Fruit fly (Drosophila melanogaster) whole organism, embryonic: ENCODE results near the gene CG31798.

Experiments used
- BtbVII ChIP-seq: fragments of 200-800 bp; sonication (Bioruptor generic); optimal IDR thresholded peaks from 3 replicates; lab custom pipeline; 2017; ENCODE audit warnings: missing biosample characterization, mild to moderate bottlenecking, missing genetic modification characterization
- CG10979 ChIP-seq: fragments of 200-800 bp; sonication (Bioruptor generic); optimal IDR thresholded peaks from 2 replicates; lab custom pipeline; 2018; ENCODE audit warnings: missing biosample characterization, mild to moderate bottlenecking, missing genetic modification characterization, moderate library complexity
- CG11398 ChIP-seq: fragments of 200-800 bp; sonication (Bioruptor generic); optimal IDR thresholded peaks from 2 replicates; lab custom pipeline; 2016; ENCODE audit warnings: missing biosample characterization, missing genetic modification characterization
- CG11456 ChIP-seq: fragments of 200-800 bp; sonication (Bioruptor generic); IDR thresholded peaks from 3 replicates; pipeline ENCODE4 v1.3.6; 2022; ENCODE audit warnings: missing biosample characterization, missing genetic modification characterization
- CG12659 ChIP-seq: fragments of 200-800 bp; sonication (Bioruptor generic); optimal IDR thresholded peaks from 3 replicates; lab custom pipeline; 2017; ENCODE audit warnings: mild to moderate bottlenecking, missing biosample characterization, missing genetic modification reagents, missing genetic modification characterization
- CG15269 ChIP-seq: fragments of 200-800 bp; sonication (Bioruptor generic); optimal IDR thresholded peaks from 2 replicates; lab custom pipeline; 2018; ENCODE audit warnings: missing biosample characterization, mild to moderate bottlenecking, missing genetic modification characterization, moderate library complexity
- CG1602 ChIP-seq: fragments of 200-800 bp; sonication (Bioruptor generic); optimal IDR thresholded peaks from 3 replicates; lab custom pipeline; 2016; ENCODE audit warnings: missing biosample characterization, missing genetic modification characterization
- CG16815 ChIP-seq: fragments of 200-800 bp; sonication (Bioruptor generic); optimal IDR thresholded peaks from 3 replicates; lab custom pipeline; 2017; ENCODE audit warnings: missing biosample characterization, mild to moderate bottlenecking, missing genetic modification characterization
- CG18764 ChIP-seq: fragments of 200-800 bp; sonication (Bioruptor generic); optimal IDR thresholded peaks from 3 replicates; lab custom pipeline; 2016; ENCODE audit warnings: missing biosample characterization, missing genetic modification characterization
- CG2129 ChIP-seq: fragments of 200-800 bp; sonication (Bioruptor generic); IDR thresholded peaks from 2 replicates; pipeline ENCODE4 v1.3.6; 2022; ENCODE audit warnings: missing biosample characterization, missing genetic modification characterization; ENCODE audit not compliant: partially characterized antibody
- CG30431 ChIP-seq: fragments of 200-800 bp; sonication (Bioruptor generic); optimal IDR thresholded peaks from 2 replicates; lab custom pipeline; 2017; ENCODE audit warnings: missing biosample characterization, missing genetic modification characterization
- CG3726 ChIP-seq: fragments of 200-800 bp; sonication (Bioruptor generic); IDR thresholded peaks from 3 replicates; pipeline ENCODE4, ENCODE4 v1.3.6; 2022; ENCODE audit warnings: missing biosample characterization, missing genetic modification characterization
- CG42726 ChIP-seq: fragments of 200-800 bp; sonication (Bioruptor generic); IDR thresholded peaks from 2 replicates; pipeline ENCODE4 v1.3.6; 2022; ENCODE audit warnings: missing biosample characterization, missing genetic modification characterization; ENCODE audit not compliant: partially characterized antibody
- CG4282 ChIP-seq: fragments of 200-800 bp; sonication (Bioruptor generic); optimal IDR thresholded peaks from 2 replicates; lab custom pipeline; 2016; ENCODE audit warnings: missing biosample characterization, missing genetic modification characterization
- CG4328 ChIP-seq: fragments of 200-800 bp; sonication (Bioruptor generic); optimal IDR thresholded peaks from 3 replicates; lab custom pipeline; 2017; ENCODE audit warnings: missing biosample characterization, missing genetic modification reagents, missing genetic modification characterization
- CG4360 ChIP-seq: fragments of 200-800 bp; sonication (Bioruptor generic); IDR thresholded peaks from 2 replicates; pipeline ENCODE4 v1.3.6; 2022; ENCODE audit warnings: missing biosample characterization, missing genetic modification characterization
- CG6175 ChIP-seq: fragments of 200-800 bp; sonication (Bioruptor generic); IDR thresholded peaks from 3 replicates; pipeline ENCODE4 v1.3.6; 2022; ENCODE audit warnings: missing biosample characterization, missing genetic modification characterization
- CG6654 ChIP-seq: fragments of 200-800 bp; sonication (Bioruptor generic); optimal IDR thresholded peaks from 2 replicates; lab custom pipeline; 2017; ENCODE audit warnings: missing biosample characterization, mild to moderate bottlenecking, missing genetic modification characterization
- CG6689 ChIP-seq: fragments of 200-800 bp; sonication (Bioruptor generic); IDR thresholded peaks from 2 replicates; pipeline ENCODE4 v1.3.6; 2022; ENCODE audit warnings: missing biosample characterization, missing genetic modification characterization
- CG6813 ChIP-seq: fragments of 200-800 bp; sonication (Bioruptor generic); optimal IDR thresholded peaks from 2 replicates; lab custom pipeline; 2017; ENCODE audit warnings: missing biosample characterization, missing genetic modification characterization, mild to moderate bottlenecking, moderate library complexity, missing genetic modification reagents
- CG7271 ChIP-seq: fragments of 200-800 bp; sonication (Bioruptor generic); optimal IDR thresholded peaks from 2 replicates; lab custom pipeline; 2018; ENCODE audit warnings: missing biosample characterization, mild to moderate bottlenecking, missing genetic modification characterization, moderate library complexity
- CG7556 ChIP-seq: fragments of 200-800 bp; sonication (Bioruptor generic); optimal IDR thresholded peaks from 2 replicates; lab custom pipeline; 2017; ENCODE audit warnings: missing biosample characterization, mild to moderate bottlenecking, missing genetic modification characterization
- CG8089 ChIP-seq: fragments of 200-800 bp; sonication (Bioruptor generic); optimal IDR thresholded peaks from 3 replicates; lab custom pipeline; 2016; ENCODE audit warnings: missing biosample characterization, missing genetic modification characterization
- CG8765 ChIP-seq: fragments of 200-800 bp; sonication (Bioruptor generic); IDR thresholded peaks from 2 replicates; pipeline ENCODE4 v1.3.6; 2022; ENCODE audit warnings: missing biosample characterization, missing genetic modification characterization
- Deaf1 ChIP-seq: fragments of 200-800 bp; optimal IDR thresholded peaks from 3 replicates; lab custom pipeline; 2019; ENCODE audit warnings: missing biosample characterization, mild to moderate bottlenecking, missing genetic modification characterization, moderate library complexity
- GATAe ChIP-seq: fragments of 200-800 bp; sonication (Bioruptor generic); conservative IDR thresholded peaks from 2 replicates; pipeline ENCODE4 v1.3.6; 2022; ENCODE audit warnings: missing biosample characterization, missing genetic modification characterization
- Gsc ChIP-seq: fragments of 200-800 bp; sonication (Bioruptor generic); IDR thresholded peaks from 2 replicates; pipeline ENCODE4 v1.3.6; 2022; ENCODE audit warnings: missing biosample characterization, missing genetic modification characterization
- Jarid2 ChIP-seq: fragments of 200-800 bp; sonication (Bioruptor generic); optimal IDR thresholded peaks from 3 replicates; lab custom pipeline; 2017; ENCODE audit warnings: mild to moderate bottlenecking, missing biosample characterization, missing genetic modification reagents, missing genetic modification characterization
- Lim3 ChIP-seq: fragments of 200-800 bp; sonication (Bioruptor generic); IDR thresholded peaks from 2 replicates; pipeline ENCODE4 v1.3.6; 2022; ENCODE audit warnings: missing biosample characterization, missing genetic modification characterization
- Oaz ChIP-seq: fragments of 200-800 bp; sonication (Bioruptor generic); IDR thresholded peaks from 2 replicates; pipeline ENCODE4 v1.3.6; 2022; ENCODE audit warnings: missing biosample characterization, missing genetic modification characterization
- Opbp ChIP-seq: fragments of 200-800 bp; sonication (Bioruptor generic); IDR thresholded peaks from 3 replicates; pipeline ENCODE4 v1.3.6; 2022; ENCODE audit warnings: missing biosample characterization, missing genetic modification characterization; ENCODE audit not compliant: partially characterized antibody
- Scr ChIP-seq: fragments of 200-800 bp; sonication (Bioruptor generic); IDR thresholded peaks from 2 replicates; pipeline ENCODE4 v1.3.6; 2022; ENCODE audit warnings: missing biosample characterization, missing genetic modification characterization; ENCODE audit not compliant: partially characterized antibody
- Sox100B ChIP-seq: fragments of 200-800 bp; sonication (Bioruptor generic); optimal IDR thresholded peaks from 3 replicates; lab custom pipeline; 2018; ENCODE audit warnings: missing biosample characterization, mild to moderate bottlenecking, missing genetic modification characterization
- Usf ChIP-seq: fragments of 200-800 bp; sonication (Bioruptor generic); optimal IDR thresholded peaks from 2 replicates; lab custom pipeline; 2017; ENCODE audit warnings: missing genotype, missing biosample characterization, missing genetic modification characterization
- ato ChIP-seq: fragments of 200-800 bp; sonication (Bioruptor generic); IDR thresholded peaks from 2 replicates; pipeline ENCODE4 v1.3.6; 2022; ENCODE audit warnings: missing biosample characterization, missing genetic modification characterization; ENCODE audit not compliant: partially characterized antibody
- br ChIP-seq: fragments of >200 bp; optimal IDR thresholded peaks from 2 replicates; lab custom pipeline; 2017
- caup ChIP-seq: fragments of 200-800 bp; sonication (Bioruptor generic); optimal IDR thresholded peaks from 3 replicates; lab custom pipeline; 2017; ENCODE audit warnings: missing biosample characterization, mild to moderate bottlenecking, missing genetic modification characterization, moderate library complexity; ENCODE audit not compliant: severe bottlenecking
- dati ChIP-seq: fragments of 200-800 bp; sonication (Bioruptor generic); IDR thresholded peaks from 2 replicates; pipeline ENCODE4 v1.3.6; 2022; ENCODE audit warnings: missing biosample characterization, missing genetic modification characterization
- en ChIP-seq: fragments of 200-800 bp; sonication (Bioruptor generic); optimal IDR thresholded peaks from 2 replicates; lab custom pipeline; 2016; ENCODE audit warnings: missing biosample characterization, missing genetic modification characterization
- kay ChIP-seq: fragments of 200-800 bp; sonication (Bioruptor generic); optimal IDR thresholded peaks from 2 replicates; lab custom pipeline; 2016; ENCODE audit warnings: missing biosample characterization, missing genetic modification characterization
- lbe ChIP-seq: fragments of 200-800 bp; sonication (Bioruptor generic); optimal IDR thresholded peaks from 2 replicates; lab custom pipeline; 2016; ENCODE audit warnings: missing biosample characterization, mild to moderate bottlenecking, missing genetic modification characterization
- nau ChIP-seq: fragments of 200-800 bp; sonication (Bioruptor generic); optimal IDR thresholded peaks from 3 replicates; lab custom pipeline; 2017; ENCODE audit warnings: missing biosample characterization, mild to moderate bottlenecking, missing genetic modification characterization, missing genetic modification reagents
- org-1 ChIP-seq: fragments of 200-800 bp; sonication (Bioruptor generic); optimal IDR thresholded peaks from 2 replicates; lab custom pipeline; 2017; ENCODE audit warnings: missing biosample characterization, missing genetic modification characterization
- otp ChIP-seq: fragments of 200-800 bp; sonication (Bioruptor generic); IDR thresholded peaks from 3 replicates; pipeline ENCODE4, ENCODE4 v1.3.6; 2022; ENCODE audit warnings: missing biosample characterization, missing genetic modification characterization
- prd ChIP-seq, 3 experiments: fragments of >200 bp in 2 of 3; fragments of 200-800 bp in 1 of 3; sonication (Bioruptor generic) in 1 of 3; optimal IDR thresholded peaks in 2 of 3; IDR thresholded peaks in 1 of 3; 2 replicates in 2 of 3; 3 replicates in 1 of 3; pipeline versions ENCODE4 v1.3.6 to Lab custom; 2017 to 2022; ENCODE audit warnings: missing biosample characterization in 1 of 3, missing genetic modification characterization in 1 of 3
- pum ChIP-seq: fragments of 200-800 bp; sonication (Bioruptor generic); optimal IDR thresholded peaks from 2 replicates; lab custom pipeline; 2016; ENCODE audit warnings: missing biosample characterization, missing genetic modification characterization
- row ChIP-seq: fragments of 200-800 bp; sonication (Bioruptor generic); IDR thresholded peaks from 3 replicates; pipeline ENCODE4 v1.3.6; 2022; ENCODE audit warnings: missing biosample characterization, missing genetic modification characterization
- sima ChIP-seq: fragments of 200-800 bp; sonication (Bioruptor generic); optimal IDR thresholded peaks from 2 replicates; lab custom pipeline; 2016; ENCODE audit warnings: missing biosample characterization, missing genetic modification characterization
- stc ChIP-seq: fragments of 200-800 bp; sonication (Bioruptor generic); IDR thresholded peaks from 2 replicates; pipeline ENCODE4 v1.3.6; 2022; ENCODE audit warnings: missing biosample characterization, missing genetic modification characterization
- sug ChIP-seq: fragments of 200-800 bp; optimal IDR thresholded peaks from 2 replicates; lab custom pipeline; 2019; ENCODE audit warnings: missing biosample characterization, mild to moderate bottlenecking, missing genetic modification characterization, moderate library complexity
- ttk ChIP-seq: fragments of 200-800 bp; sonication (Bioruptor generic); IDR thresholded peaks from 2 replicates; pipeline ENCODE4 v2.1.2; 2022; ENCODE audit warnings: missing biosample characterization, missing genetic modification characterization
- tup ChIP-seq: fragments of 200-800 bp; sonication (Bioruptor generic); optimal IDR thresholded peaks from 2 replicates; lab custom pipeline; 2016; ENCODE audit warnings: missing biosample characterization, mild to moderate bottlenecking, missing genetic modification characterization, moderate library complexity

Gene CG31798

DNA sequence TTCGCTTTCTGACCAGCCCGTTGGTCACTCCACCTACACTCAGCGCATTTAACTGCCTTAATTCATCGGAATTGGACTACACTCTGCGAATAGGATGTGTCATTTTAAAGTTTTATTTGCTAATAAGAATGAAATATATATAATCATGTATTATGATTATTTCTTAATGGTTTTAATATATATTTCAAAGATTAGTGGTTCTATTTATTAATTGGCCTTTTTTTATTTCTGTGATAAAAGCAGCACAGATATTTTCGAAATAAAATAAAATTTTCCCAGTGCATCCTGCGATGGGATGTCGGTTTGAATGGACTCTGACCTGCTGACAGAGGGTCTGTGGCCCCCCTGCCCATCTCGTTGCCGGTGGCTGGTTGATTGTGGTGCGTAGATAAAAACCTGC, 20.2 kb upstream of the CG31798 start (continued):
- TF ChIP-seq GATAe (GFP tag; lab: Robert Waterston, UW) = no peak
- no peak for TF ChIP-seq CG7271 (tag; lab: Kevin White, UChicago)
- TF ChIP-seq Gsc (GFP tag; lab: Robert Waterston, UW) = no peak
- TF ChIP-seq nau = no peak
- no peak for TF ChIP-seq CG16815 (GFP tag; lab: Kevin White, UChicago)
- no peak for TF ChIP-seq Oaz (GFP tag; lab: Robert Waterston, UW)
- no peak for TF ChIP-seq sima (GFP tag; lab: Kevin White, UChicago)
- peak; percentile 5 for TF ChIP-seq Deaf1 (tag; lab: Kevin White, UChicago)
- no peak for TF ChIP-seq CG8765
- TF ChIP-seq CG1602 (GFP tag; lab: Kevin White, UChicago) = peak; percentile 9
- no peak for TF ChIP-seq dati
- no peak for TF ChIP-seq CG11398 (GFP tag; lab: Kevin White, UChicago)
- no peak for TF ChIP-seq pum (GFP tag; lab: Kevin White, UChicago)
- no peak for TF ChIP-seq CG6654 (GFP tag; lab: Kevin White, UChicago)
- no peak for TF ChIP-seq en (GFP tag; lab: Kevin White, UChicago)
- TF ChIP-seq sug (tag; lab: Kevin White, UChicago) = no peak
- TF ChIP-seq CG11456 = no peak
- no peak for TF ChIP-seq lbe (GFP tag; lab: Kevin White, UChicago)
- TF ChIP-seq org-1 (GFP tag; lab: Kevin White, UChicago) = no peak
- no peak for TF ChIP-seq CG42726 (GFP tag; lab: Robert Waterston, UW)
- TF ChIP-seq row (GFP tag; lab: Robert Waterston, UW) = peak; percentile 53; the same call in 1 of the 3 replicates
- TF ChIP-seq CG4360 (GFP tag; lab: Robert Waterston, UW) = no peak
- peak; percentile 59 for TF ChIP-seq CG7556
- TF ChIP-seq CG8089 (GFP tag; lab: Kevin White, UChicago) = no peak
- no peak for TF ChIP-seq CG6175 (GFP tag; lab: Robert Waterston, UW)
- TF ChIP-seq Usf = no peak
- TF ChIP-seq CG12659 (GFP tag; lab: Kevin White, UChicago) = no peak
- TF ChIP-seq CG3726 (GFP tag; lab: Robert Waterston, UW) = no peak
- TF ChIP-seq caup (GFP tag; lab: Kevin White, UChicago) = no peak
- no peak for TF ChIP-seq CG6813
- no peak for TF ChIP-seq stc
- no peak for TF ChIP-seq tup (GFP tag; lab: Kevin White, UChicago)
- TF ChIP-seq CG15269 (tag; lab: Kevin White, UChicago) = peak; percentile 37
- TF ChIP-seq Scr (GFP tag; lab: Robert Waterston, UW) = no peak
- no peak for TF ChIP-seq Jarid2 (GFP tag; lab: Kevin White, UChicago)
- TF ChIP-seq CG2129 = no peak
- no peak for TF ChIP-seq ttk (GFP tag; lab: Robert Waterston, UW)
- no peak for TF ChIP-seq CG30431 (GFP tag; lab: Kevin White, UChicago)
- no peak for TF ChIP-seq CG4328 (GFP tag; lab: Kevin White, UChicago)
- TF ChIP-seq CG18764 (GFP tag; lab: Kevin White, UChicago) = no peak
- TF ChIP-seq CG4282 = no peak
- TF ChIP-seq CG10979 (tag; lab: Kevin White, UChicago) = peak; percentile 69
- TF ChIP-seq CG6689 (GFP tag; lab: Robert Waterston, UW) = no peak
- TF ChIP-seq Lim3 = no peak
- no peak for TF ChIP-seq ato (GFP tag; lab: Robert Waterston, UW)
- no peak for TF ChIP-seq prd (optimal IDR thresholded peaks at IDR 0.05; lab: Kevin White, UChicago)
- TF ChIP-seq prd (GFP tag; IDR thresholded peaks at IDR 0.05; lab: Robert Waterston, UW) = no peak
- TF ChIP-seq br (lab: Kevin White, UChicago) = no peak
- no peak for TF ChIP-seq Opbp (GFP tag; lab: Robert Waterston, UW)
- no peak for TF ChIP-seq otp (GFP tag; lab: Robert Waterston, UW)
- TF ChIP-seq BtbVII (GFP tag; lab: Kevin White, UChicago) = no peak
- TF ChIP-seq kay = no peak
- peak; percentile 18 for TF ChIP-seq Sox100B
